Worm (Caenorhabditis elegans): ENCODE data around the gene srh-118.

The srh-118 gene

DNA sequence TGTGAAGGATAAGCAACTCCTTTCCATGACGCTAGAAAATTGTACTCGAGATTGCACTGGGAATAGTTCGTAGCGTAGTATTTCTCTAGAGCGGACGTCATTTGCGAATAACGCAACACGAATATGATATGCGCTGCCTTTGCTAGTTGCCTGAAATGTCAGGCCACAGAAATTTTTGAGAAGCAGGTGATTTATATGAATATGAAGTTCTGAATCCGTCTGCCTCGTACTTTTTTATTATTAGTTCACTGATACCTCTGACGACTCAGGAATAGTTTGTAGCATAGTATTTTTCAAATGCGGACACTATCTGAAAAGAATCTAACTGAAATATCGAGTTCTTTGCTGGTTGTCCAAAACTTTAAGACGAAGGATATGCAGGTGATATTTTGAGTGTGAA lies at the start of gene srh-118:
Gene srh-118 (minus strand): TSS at position 101 of the 400 bp plus-strand sequence.
- TF ChIP-seq elt-1 (tag; optimal IDR thresholded peaks at IDR 0.05; ENCODE audit: borderline replicate concordance, insufficient read depth) (no peak), mls-2 (tag; optimal IDR thresholded peaks at IDR 0.05) (no peak), snpc-4 (tag; optimal IDR thresholded peaks at IDR 0.05) (no peak), sem-2 (GFP tag; optimal IDR thresholded peaks at IDR 0.05) (no peak)

DNA sequence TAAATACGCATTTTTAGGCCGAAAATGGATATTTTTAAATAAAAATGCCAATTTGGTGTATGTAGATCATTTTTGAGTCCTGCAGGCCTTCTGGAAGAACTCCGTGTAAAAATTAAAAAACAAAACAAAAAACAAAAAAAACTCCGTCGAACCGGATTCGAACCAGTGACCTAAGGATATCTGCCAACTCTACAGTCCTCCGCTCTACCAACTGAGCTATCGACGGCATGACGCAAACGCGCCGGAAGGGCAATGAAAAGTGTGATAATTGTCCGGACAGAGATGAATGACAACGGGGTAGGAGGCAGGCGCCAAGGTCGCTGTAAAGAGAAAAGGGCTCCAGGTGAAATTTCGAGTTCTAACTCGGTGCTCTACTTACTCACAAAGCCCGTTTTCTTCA lies 46.3 kb upstream of the srh-118 start:
- no peak for TF ChIP-seq lin-32 (GFP tag; optimal IDR thresholded peaks at IDR 0.05)
- TF ChIP-seq unc-39 (tag; optimal IDR thresholded peaks at IDR 0.05) = no peak
- no peak for TF ChIP-seq elt-3 (tag; optimal IDR thresholded peaks at IDR 0.05)
- no peak for TF ChIP-seq zip-8 (tag; optimal IDR thresholded peaks at IDR 0.05)
- peak; percentile 10 for TF ChIP-seq drap-1 (GFP tag; optimal IDR thresholded peaks at IDR 0.05)
- no peak for TF ChIP-seq lsy-2 (tag; optimal IDR thresholded peaks at IDR 0.05)
- no peak for TF ChIP-seq M03D4.4 (tag; optimal IDR thresholded peaks at IDR 0.05)
- no peak for TF ChIP-seq elt-1 (tag; optimal IDR thresholded peaks at IDR 0.05; ENCODE audit: borderline replicate concordance, insufficient read depth)

DNA sequence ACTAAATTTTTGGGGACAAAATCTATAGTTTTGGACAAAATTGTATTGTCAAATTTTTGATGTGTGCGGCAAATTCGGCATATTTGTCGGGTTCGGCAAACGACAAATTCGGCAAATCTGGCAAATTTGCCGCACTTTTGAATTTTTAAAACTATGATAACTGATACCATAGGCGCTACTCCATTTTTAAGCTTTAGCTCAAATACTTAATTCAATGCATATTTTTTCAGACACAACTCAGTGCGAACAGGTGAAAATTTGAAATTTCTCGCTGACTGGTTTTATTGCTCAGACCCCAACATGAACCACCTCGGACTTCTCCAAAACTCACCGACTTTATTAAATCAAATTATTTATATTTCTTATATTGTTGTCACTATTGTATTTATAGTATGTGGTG lies 44.3 kb upstream of the srh-118 start, which contains the start of gene srz-25:
Gene srz-25 (plus strand): TSS at position 301 of the 400 bp plus-strand sequence.
- TF ChIP-seq nhr-2 (tag; optimal IDR thresholded peaks at IDR 0.05) = no peak
- TF ChIP-seq ztf-11 (tag; optimal IDR thresholded peaks at IDR 0.05) = no peak
- TF ChIP-seq sptf-1 (tag; optimal IDR thresholded peaks at IDR 0.05) = no peak
- TF ChIP-seq unc-62 (GFP tag; optimal IDR thresholded peaks at IDR 0.05) = no peak
- no peak for TF ChIP-seq nhr-76 (tag; optimal IDR thresholded peaks at IDR 0.05)
- TF ChIP-seq ceh-83 (GFP tag; optimal IDR thresholded peaks at IDR 0.05) = no peak

ce11 chrV:17539289-17539688 lies 43.3 kb upstream of the srh-118 start:
- no peak for TF ChIP-seq elt-1 (tag; optimal IDR thresholded peaks at IDR 0.05; ENCODE audit: borderline replicate concordance, insufficient read depth)
- TF ChIP-seq mls-2 (tag; optimal IDR thresholded peaks at IDR 0.05) = no peak
- TF ChIP-seq nhr-12 (tag; optimal IDR thresholded peaks at IDR 0.05) = no peak
- TF ChIP-seq ceh-43 (GFP tag; optimal IDR thresholded peaks at IDR 0.05) = no peak
- TF ChIP-seq mab-5 (tag; optimal IDR thresholded peaks at IDR 0.05) = no peak
- TF ChIP-seq mep-1 (tag; optimal IDR thresholded peaks at IDR 0.05) = no peak
- TF ChIP-seq zip-8 (tag; optimal IDR thresholded peaks at IDR 0.05) = no peak
- TF ChIP-seq unc-120 (tag; optimal IDR thresholded peaks at IDR 0.05; ENCODE audit: poor library complexity, severe bottlenecking) = peak; percentile 67
- peak; percentile 68 for TF ChIP-seq hlh-1 (tag; optimal IDR thresholded peaks at IDR 0.05)

- peak; percentile 38 for TF ChIP-seq drap-1 (GFP tag; optimal IDR thresholded peaks at IDR 0.05)
- TF ChIP-seq bed-3 (GFP tag; optimal IDR thresholded peaks at IDR 0.05) = no peak
- no peak for TF ChIP-seq ceh-43 (GFP tag; optimal IDR thresholded peaks at IDR 0.05)
Observed at ce11 chrV:17538279-17538896, 42.4 kb upstream of the srh-118 start, which contains the start of gene C18D4.6. C18D4.6 (minus strand) TSS chrV:17538375.

DNA sequence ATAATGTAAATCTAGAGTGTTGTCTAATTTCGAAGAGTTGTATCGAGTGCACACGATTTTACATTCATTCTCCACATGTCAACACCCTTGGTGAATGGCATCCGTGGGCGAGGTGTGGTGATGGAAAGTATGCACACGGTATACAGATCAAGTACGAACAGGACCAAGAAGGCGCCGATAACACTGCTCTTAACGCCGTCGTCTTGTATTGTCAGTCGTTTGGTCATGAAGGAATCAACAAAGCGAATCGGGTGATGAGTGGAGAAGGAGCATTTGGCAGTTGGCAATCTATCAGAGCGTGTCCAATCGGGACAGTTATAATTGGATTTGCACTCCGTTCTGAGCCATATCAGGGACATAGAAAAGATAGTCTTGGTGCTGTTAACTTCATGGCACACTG lies 37.2 kb upstream of the srh-118 start:
- TF ChIP-seq M03D4.4 (tag; optimal IDR thresholded peaks at IDR 0.05) (no peak), nhr-76 (tag; optimal IDR thresholded peaks at IDR 0.05) (no peak), ceh-83 (GFP tag; optimal IDR thresholded peaks at IDR 0.05) (no peak), lsy-2 (tag; optimal IDR thresholded peaks at IDR 0.05) (no peak)

DNA sequence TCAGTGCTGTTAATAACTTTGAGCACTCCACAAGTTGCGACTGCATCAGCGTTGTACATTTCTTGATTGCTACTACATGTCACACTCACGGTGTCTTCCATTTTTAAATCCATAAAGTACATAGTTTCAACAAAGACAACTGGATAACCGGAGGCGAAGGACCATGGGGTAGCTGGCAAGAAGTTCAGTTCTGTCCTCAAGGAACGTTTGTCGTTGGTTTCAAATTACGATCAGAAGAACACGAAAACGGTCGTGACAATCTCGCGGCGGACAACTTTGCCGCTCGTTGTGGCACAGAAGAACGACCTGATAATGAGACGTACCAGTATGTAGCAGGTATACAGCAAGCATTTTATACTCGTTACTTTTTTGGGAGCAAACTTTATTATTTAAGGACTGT lies 36.7 kb upstream of the srh-118 start, which contains the start of gene C18D4.3:
Gene C18D4.3 (minus strand): TSS at position 101 of the 400 bp plus-strand sequence.
- TF ChIP-seq nhr-28 (tag; optimal IDR thresholded peaks at IDR 0.05) (no peak), M03D4.4 (tag; optimal IDR thresholded peaks at IDR 0.05) (no peak), pha-4 (tag; optimal IDR thresholded peaks at IDR 0.05) (no peak), elt-1 (tag; optimal IDR thresholded peaks at IDR 0.05; ENCODE audit: borderline replicate concordance, insufficient read depth) (no peak), lsy-2 (tag; optimal IDR thresholded peaks at IDR 0.05) (no peak)

All from whole organism, mixed stage, embryonic.